Fruit fly (Drosophila melanogaster) whole organism, adult: ENCODE measurements around the gene CG6712.

ENCODE experiments used
- CG33017 ChIP-seq: fragments of 200-800 bp; sonication (Bioruptor generic); optimal IDR thresholded peaks from 2 replicates; lab custom pipeline; 2018; ENCODE audit warnings: missing biosample characterization, mild to moderate bottlenecking, missing genetic modification characterization, moderate library complexity
- CG7045 ChIP-seq: fragments of 200-800 bp; sonication (Bioruptor generic); optimal IDR thresholded peaks from 2 replicates; lab custom pipeline; 2017; ENCODE audit warnings: missing biosample characterization, mild to moderate bottlenecking, missing genetic modification characterization
- CG7101 ChIP-seq: fragments of 200-800 bp; sonication (Bioruptor generic); optimal IDR thresholded peaks from 2 replicates; lab custom pipeline; 2018; ENCODE audit warnings: missing biosample characterization, mild to moderate bottlenecking, missing genetic modification characterization, moderate library complexity
- Hr96 ChIP-seq: fragments of 200-800 bp; sonication (Bioruptor generic); optimal IDR thresholded peaks from 2 replicates; lab custom pipeline; 2016; ENCODE audit warnings: missing biosample characterization, missing genetic modification characterization
- cnc ChIP-seq, 2 experiments: fragments of >200 bp; optimal IDR thresholded peaks; 2 replicates each; lab custom pipeline; 2017
- kay ChIP-seq: fragments of 200-800 bp; sonication (Bioruptor generic); peaks from one replicate; lab custom pipeline; 2016; ENCODE audit warnings: missing biosample characterization, missing genetic modification characterization, borderline replicate concordance
- ovo ChIP-seq: fragments of 200-800 bp; sonication (Bioruptor generic); optimal IDR thresholded peaks from 2 replicates; lab custom pipeline; 2016; ENCODE audit warnings: missing biosample characterization, missing genetic modification characterization

- TF ChIP-seq ovo (GFP tag; lab: Kevin White, UChicago), result no peak
- TF ChIP-seq CG7045 (GFP tag; lab: Kevin White, UChicago), result no peak
- TF ChIP-seq cnc (optimal IDR thresholded peaks at IDR 0.05; lab: Kevin White, UChicago), result no peak
- TF ChIP-seq Hr96 (GFP tag; lab: Kevin White, UChicago), result no peak
- no peak for TF ChIP-seq kay (GFP tag; lab: Kevin White, UChicago)
- no peak for TF ChIP-seq CG7101 (tag; lab: Kevin White, UChicago)
- TF ChIP-seq CG33017 (tag; lab: Kevin White, UChicago), result no peak
Measured at dm6 chr2L:12085619-12086171, 10.6 kb downstream of the CG6712 start, which contains the start of gene prd.
